Fruit fly (Drosophila melanogaster) Kc167 (cell line): ENCODE results near the gene Oseg4.

Source experiments
- h ChIP-seq: fragments of >200 bp; optimal IDR thresholded peaks from 3 replicates; lab custom pipeline; 2018; ENCODE audit warnings: missing external identifiers
- psq ChIP-seq: fragments of >200 bp; optimal IDR thresholded peaks from 2 replicates; lab custom pipeline; 2017; ENCODE audit warnings: missing external identifiers
- ttk ChIP-seq: sonication (Bioruptor generic); optimal IDR thresholded peaks from 2 replicates; lab custom pipeline; 2017; ENCODE audit warnings: missing external identifiers

- TF ChIP-seq psq (lab: Kevin White, UChicago) = no peak
- no peak for TF ChIP-seq ttk (lab: Kevin White, UChicago)
- no peak for TF ChIP-seq h
Observed at dm6 chr3L:1745432-1745831, 9.9 kb upstream of the Oseg4 start.
